Worm (Caenorhabditis elegans) whole organism, young adult: ENCODE measurements around the gene C25A8.5.

Source experiments
- B0019.2 ChIP-seq: fragments of 200-800 bp; sonication (Bioruptor generic); conservative IDR thresholded peaks from 2 replicates; pipeline ENCODE4 v1.3.6; 2022; ENCODE audit warnings: missing genetic modification reagents, missing genetic modification characterization, missing compliant biosample characterization
- B0035.1 ChIP-seq: sonication (generic microtip); optimal IDR thresholded peaks from 2 replicates; lab custom pipeline; 2016; ENCODE audit warnings: missing genetic modification characterization, mild to moderate bottlenecking, missing compliant biosample characterization, missing genotype, missing genetic modification reagents
- B0261.1 ChIP-seq: sonication (generic microtip); optimal IDR thresholded peaks from 2 replicates; lab custom pipeline; 2016; ENCODE audit warnings: mild to moderate bottlenecking, missing genetic modification characterization, moderate library complexity, missing compliant biosample characterization
- F10E7.11 ChIP-seq: sonication (generic microtip); optimal IDR thresholded peaks from 2 replicates; lab custom pipeline; 2017; ENCODE audit warnings: mild to moderate bottlenecking, missing genetic modification characterization, moderate library complexity, missing compliant biosample characterization
- F33H1.4 ChIP-seq: fragments of 200-800 bp; sonication (Bioruptor generic); IDR thresholded peaks from 2 replicates; pipeline ENCODE4 v1.3.6; 2022; ENCODE audit warnings: missing genetic modification reagents, missing genetic modification characterization, missing compliant biosample characterization
- F39B2.1 ChIP-seq: fragments of 200-800 bp; sonication (Bioruptor generic); IDR thresholded peaks from 2 replicates; pipeline ENCODE4 v1.3.6; 2022; ENCODE audit warnings: missing genetic modification reagents, missing genetic modification characterization, missing compliant biosample characterization
- F57A8.1 ChIP-seq: fragments of 200-800 bp; sonication (Bioruptor generic); optimal IDR thresholded peaks from 2 replicates; lab custom pipeline; 2018; ENCODE audit warnings: mild to moderate bottlenecking, missing genetic modification characterization, moderate library complexity, missing compliant biosample characterization
- K12H6.12 ChIP-seq: fragments of 200-800 bp; sonication (Bioruptor generic); optimal IDR thresholded peaks from 2 replicates; lab custom pipeline; 2018; ENCODE audit warnings: mild to moderate bottlenecking, missing genetic modification characterization, missing compliant biosample characterization
- T26A5.8 ChIP-seq: sonication (generic microtip); optimal IDR thresholded peaks from 2 replicates; lab custom pipeline; 2016; ENCODE audit warnings: missing genetic modification characterization, missing compliant biosample characterization
- Y67H2A.10 ChIP-seq: fragments of 200-800 bp; sonication (Bioruptor generic); conservative IDR thresholded peaks from 2 replicates; pipeline ENCODE4 v1.3.6; 2022; ENCODE audit warnings: missing genetic modification reagents, missing genetic modification characterization, missing compliant biosample characterization
- Y79H2A.3 ChIP-seq: fragments of 200-800 bp; sonication (Bioruptor generic); conservative IDR thresholded peaks from 2 replicates; pipeline ENCODE4 v1.3.6; 2022; ENCODE audit warnings: missing genetic modification reagents, missing genetic modification characterization, missing compliant biosample characterization
- aptf-3 ChIP-seq: fragments of 200-800 bp; sonication (Bioruptor generic); IDR thresholded peaks from 2 replicates; pipeline ENCODE4 v1.3.6; 2022; ENCODE audit warnings: missing genetic modification characterization, missing compliant biosample characterization
- bed-2 ChIP-seq: fragments of 200-800 bp; sonication (Bioruptor generic); IDR thresholded peaks from 2 replicates; pipeline ENCODE4 v1.3.6; 2022; ENCODE audit warnings: missing genetic modification reagents, missing genetic modification characterization, missing compliant biosample characterization
- ceh-100 ChIP-seq: fragments of 200-800 bp; sonication (Bioruptor generic); IDR thresholded peaks from 2 replicates; pipeline ENCODE4 v1.3.6; 2022; ENCODE audit warnings: missing genetic modification reagents, missing genetic modification characterization, missing compliant biosample characterization
- ceh-79 ChIP-seq: sonication (generic microtip); optimal IDR thresholded peaks from 2 replicates; lab custom pipeline; 2017; ENCODE audit warnings: mild to moderate bottlenecking, missing genetic modification characterization, missing compliant biosample characterization
- dpl-1 ChIP-seq: fragments of 150-350 bp; optimal IDR thresholded peaks from 2 replicates; lab custom pipeline; 2014; ENCODE audit warnings: missing biosample characterization, missing genetic modification reagents, missing genetic modification characterization
- egl-18 ChIP-seq: fragments of 200-800 bp; sonication (Bioruptor generic); IDR thresholded peaks from 2 replicates; pipeline ENCODE4 v1.3.6; 2022; ENCODE audit warnings: missing genetic modification reagents, missing genetic modification characterization, missing compliant biosample characterization
- ets-4 ChIP-seq: fragments of 200-800 bp; sonication (Bioruptor generic); optimal IDR thresholded peaks from 2 replicates; lab custom pipeline; 2018; ENCODE audit warnings: mild to moderate bottlenecking, missing genetic modification characterization, missing compliant biosample characterization
- hmg-1.2 ChIP-seq: fragments of 200-800 bp; sonication (Bioruptor generic); IDR thresholded peaks from 2 replicates; pipeline ENCODE4 v1.3.6; 2022; ENCODE audit warnings: missing genetic modification reagents, missing genetic modification characterization, missing compliant biosample characterization
- lag-1 ChIP-seq: fragments of 200-800 bp; sonication (Bioruptor generic); IDR thresholded peaks from 2 replicates; pipeline ENCODE4 v1.3.6; 2022; ENCODE audit warnings: missing genetic modification reagents, missing genetic modification characterization, missing compliant biosample characterization
- let-607 ChIP-seq, 2 experiments: fragments of 200-800 bp in 1 of 2; sonication (Bioruptor generic) in 1 of 2; sonication (generic microtip) in 1 of 2; optimal IDR thresholded peaks; 2 replicates each; lab custom pipeline; 2016 to 2018; ENCODE audit warnings: mild to moderate bottlenecking in 2 of 2, missing compliant biosample characterization in 2 of 2, missing genetic modification characterization in 2 of 2, moderate library complexity in 2 of 2, missing genotype in 1 of 2
- lin-40 ChIP-seq: sonication (generic microtip); optimal IDR thresholded peaks from 2 replicates; lab custom pipeline; 2016; ENCODE audit warnings: missing genetic modification characterization, mild to moderate bottlenecking, missing compliant biosample characterization, missing genotype, missing genetic modification reagents
- lir-1 ChIP-seq: fragments of 200-800 bp; sonication (Bioruptor generic); conservative IDR thresholded peaks from 2 replicates; pipeline ENCODE4 v1.3.6; 2022; ENCODE audit warnings: missing genetic modification reagents, missing genetic modification characterization, missing compliant biosample characterization
- lsl-1 ChIP-seq: fragments of 200-800 bp; sonication (Bioruptor generic); optimal IDR thresholded peaks from 2 replicates; lab custom pipeline; 2018; ENCODE audit warnings: mild to moderate bottlenecking, missing genetic modification characterization, moderate library complexity, missing compliant biosample characterization
- mes-4 ChIP-seq: sonication (generic microtip); optimal IDR thresholded peaks from 2 replicates; lab custom pipeline; 2016; ENCODE audit warnings: missing genotype, missing genetic modification characterization, missing compliant biosample characterization
- mxl-1 ChIP-seq: sonication (generic microtip); optimal IDR thresholded peaks from 2 replicates; lab custom pipeline; 2016; ENCODE audit warnings: missing genetic modification characterization, missing compliant biosample characterization
- nfya-1 ChIP-seq: sonication (generic microtip); optimal IDR thresholded peaks from 2 replicates; lab custom pipeline; 2017; ENCODE audit warnings: antibody characterized with exemption, missing compliant biosample characterization, missing genetic modification characterization, borderline replicate concordance; ENCODE audit not compliant: insufficient read depth
- nhr-27 ChIP-seq: fragments of 200-800 bp; sonication (Bioruptor generic); optimal IDR thresholded peaks from 2 replicates; lab custom pipeline; 2018; ENCODE audit warnings: mild to moderate bottlenecking, missing genetic modification characterization, moderate library complexity, missing compliant biosample characterization
- nhr-90 ChIP-seq: sonication (generic microtip); optimal IDR thresholded peaks from 2 replicates; lab custom pipeline; 2016; ENCODE audit warnings: missing genotype, mild to moderate bottlenecking, missing genetic modification characterization, missing compliant biosample characterization
- pha-4 ChIP-seq: fragments of 150-350 bp; sonication (generic microtip); optimal IDR thresholded peaks from 2 replicates; lab custom pipeline; 2014; ENCODE audit warnings: missing biosample characterization, missing genetic modification reagents, missing genetic modification characterization
- repo-1 ChIP-seq: sonication (generic microtip); optimal IDR thresholded peaks from 2 replicates; lab custom pipeline; 2017; ENCODE audit warnings: mild to moderate bottlenecking, missing genetic modification characterization, missing compliant biosample characterization
- rpc-1 ChIP-seq, 2 experiments: fragments of 150-350 bp in 1 of 2; sonication (generic microtip) in 1 of 2; optimal IDR thresholded peaks; 2 replicates each; lab custom pipeline; 2014 to 2018; ENCODE audit warnings: missing biosample characterization in 1 of 2, missing genetic modification characterization in 1 of 2, missing genetic modification reagents in 1 of 2, missing genotype in 1 of 2
- sdz-38 ChIP-seq: sonication (generic microtip); optimal IDR thresholded peaks from 2 replicates; lab custom pipeline; 2016; ENCODE audit warnings: missing genotype, missing genetic modification characterization, missing compliant biosample characterization
- snpc-1.1 ChIP-seq: sonication (generic microtip); optimal IDR thresholded peaks from 2 replicates; lab custom pipeline; 2017; ENCODE audit warnings: missing genetic modification characterization, mild to moderate bottlenecking, missing compliant biosample characterization, antibody characterized with exemption, moderate library complexity, missing genotype, missing genetic modification reagents; ENCODE audit not compliant: insufficient read depth
- snpc-4 ChIP-seq, 5 experiments: fragments of 150-350 bp in 1 of 5; sonication (generic microtip) in 4 of 5; optimal IDR thresholded peaks; 2 replicates each; lab custom pipeline; 2014 to 2018; ENCODE audit warnings: missing genetic modification characterization in 5 of 5, missing biosample characterization in 3 of 5, antibody characterized with exemption in 2 of 5, mild to moderate bottlenecking in 2 of 5, missing compliant biosample characterization in 2 of 5, missing genotype in 2 of 5, moderate library complexity in 2 of 5, missing genetic modification reagents in 1 of 5
- somi-1 ChIP-seq: fragments of 200-800 bp; sonication (Bioruptor generic); optimal IDR thresholded peaks from 2 replicates; lab custom pipeline; 2018; ENCODE audit warnings: mild to moderate bottlenecking, missing genetic modification characterization, missing compliant biosample characterization
- xnd-1 ChIP-seq: sonication (generic microtip); optimal IDR thresholded peaks from 2 replicates; lab custom pipeline; 2016; ENCODE audit warnings: missing genotype, missing genetic modification reagents, missing genetic modification characterization, missing compliant biosample characterization
- zim-3 ChIP-seq: sonication (generic microtip); optimal IDR thresholded peaks from 2 replicates; lab custom pipeline; 2017; ENCODE audit warnings: mild to moderate bottlenecking, missing genetic modification characterization, moderate library complexity, missing compliant biosample characterization
- ztf-22 ChIP-seq: fragments of 200-800 bp; sonication (Bioruptor generic); optimal IDR thresholded peaks from 2 replicates; lab custom pipeline; 2018; ENCODE audit warnings: mild to moderate bottlenecking, missing genetic modification characterization, moderate library complexity, missing compliant biosample characterization

The C25A8.5 gene

DNA sequence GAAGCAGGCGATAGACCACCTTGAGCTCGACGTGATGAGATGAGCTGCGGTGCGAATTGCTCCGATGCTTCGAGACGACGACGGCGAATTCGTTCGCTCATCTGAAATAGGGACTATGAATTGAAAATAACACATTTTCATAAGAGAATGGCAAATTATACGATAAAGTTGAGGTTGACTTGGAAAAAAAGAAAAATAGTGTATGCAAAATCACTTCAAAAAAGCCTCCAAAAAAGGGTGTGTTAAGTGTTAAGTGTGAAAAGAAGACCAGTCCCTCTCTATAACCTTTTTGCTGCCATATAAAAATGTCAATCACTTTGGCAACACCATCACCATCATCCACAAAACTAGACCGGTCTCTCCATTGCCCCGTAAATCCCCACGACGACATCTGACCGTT is 12.5 kb upstream of the C25A8.5 start, which contains the start of gene prkl-1:
TSS of gene prkl-1 (minus strand) at position 101 of the 400 bp plus-strand sequence.
- TF ChIP-seq sdz-38 (no peak), ceh-79 (tag; lab: Kevin White, UChicago) (no peak), B0035.1 (tag; lab: Kevin White, UChicago) (no peak), B0019.2 (no peak), F33H1.4 (no peak), rpc-1 (optimal IDR thresholded peaks at IDR 0.05; lab: Kevin White, UChicago) (no peak), rpc-1 (tag; optimal IDR thresholded peaks at IDR 0.05; lab: Kevin White, UChicago) (no peak), somi-1 (GFP tag; lab: Kevin White, UChicago) (no peak), nhr-27 (tag; lab: Kevin White, UChicago) (no peak), aptf-3 (GFP tag; lab: Robert Waterston, UW) (no peak), lsl-1 (GFP tag; lab: Kevin White, UChicago) (no peak), lin-40 (no peak), B0261.1 (tag; lab: Kevin White, UChicago) (no peak), xnd-1 (no peak)

DNA sequence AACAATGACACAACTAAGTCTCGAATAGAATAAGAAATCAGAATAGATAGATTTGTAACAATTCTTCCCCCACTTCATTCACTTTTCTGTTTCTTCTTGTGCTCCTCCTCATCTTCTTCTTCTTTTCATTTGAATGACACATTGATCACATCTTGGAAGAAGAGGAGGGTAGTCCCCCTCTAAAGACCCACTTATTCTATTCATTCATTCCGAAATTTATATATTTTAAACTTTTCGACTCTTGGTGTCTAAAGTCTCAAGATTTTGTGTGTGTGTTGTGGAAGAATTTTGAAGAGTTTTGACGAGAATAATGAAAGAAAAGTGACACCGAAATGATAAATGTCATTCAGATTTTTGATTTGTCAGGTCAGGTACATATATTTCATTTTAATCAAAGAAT is 8.2 kb upstream of the C25A8.5 start:
- TF ChIP-seq let-607 (tag; optimal IDR thresholded peaks at IDR 0.05; lab: Kevin White, UChicago) (no peak), K12H6.12 (tag; lab: Kevin White, UChicago) (no peak), lag-1 (no peak), repo-1 (tag; lab: Kevin White, UChicago) (no peak), lin-40 (no peak), B0261.1 (tag; lab: Kevin White, UChicago) (no peak), ztf-22 (GFP tag; lab: Kevin White, UChicago) (no peak), hmg-1.2 (GFP tag; lab: Robert Waterston, UW) (no peak), snpc-4 (GFP tag; optimal IDR thresholded peaks at IDR 0.05; lab: Kevin White, UChicago) (no peak), snpc-4 (tag; optimal IDR thresholded peaks at IDR 0.05; lab: Kevin White, UChicago) (no peak), Y67H2A.10 (GFP tag; lab: Robert Waterston, UW) (no peak), nhr-90 (tag; lab: Kevin White, UChicago) (no peak), dpl-1 (GFP tag; lab: Kevin White, UChicago) (no peak), pha-4 (tag; lab: Kevin White, UChicago) (no peak), lir-1 (GFP tag; lab: Robert Waterston, UW) (no peak), F33H1.4 (no peak), ceh-100 (GFP tag; lab: Robert Waterston, UW) (no peak), mxl-1 (tag; lab: Kevin White, UChicago) (no peak), somi-1 (GFP tag; lab: Kevin White, UChicago) (no peak)

DNA sequence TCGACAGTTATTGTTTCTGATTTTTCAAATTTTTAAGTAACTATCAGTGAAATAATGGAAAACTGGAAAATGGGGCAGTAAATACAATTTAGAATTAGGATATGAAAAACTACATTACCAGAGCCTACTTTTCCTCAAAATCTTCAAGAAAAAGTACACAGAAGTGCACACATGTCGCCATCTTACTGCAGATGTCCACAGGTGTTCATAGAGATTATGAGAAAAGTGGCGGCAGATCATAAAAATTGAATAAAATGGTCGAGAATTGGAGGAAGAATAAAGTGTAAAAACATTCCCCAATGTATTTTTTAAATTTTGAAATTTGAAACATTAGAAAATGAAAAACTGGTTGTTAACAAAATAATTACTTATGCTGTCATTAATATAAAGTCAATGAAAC is 1.4 kb upstream of the C25A8.5 start:
- no peak for TF ChIP-seq nhr-90 (tag; lab: Kevin White, UChicago)
- no peak for TF ChIP-seq F10E7.11 (tag; lab: Kevin White, UChicago)
- TF ChIP-seq mes-4 (tag; lab: Kevin White, UChicago), result no peak
- TF ChIP-seq nhr-27 (tag; lab: Kevin White, UChicago), result no peak
- TF ChIP-seq Y79H2A.3 (GFP tag; lab: Robert Waterston, UW), result no peak
- TF ChIP-seq zim-3, result no peak
- no peak for TF ChIP-seq F39B2.1 (GFP tag; lab: Robert Waterston, UW)
- TF ChIP-seq T26A5.8 (tag; lab: Kevin White, UChicago), result no peak
- TF ChIP-seq lin-40, result no peak
- TF ChIP-seq ets-4 (GFP tag; lab: Kevin White, UChicago), result no peak
- no peak for TF ChIP-seq nfya-1 (tag; lab: Kevin White, UChicago)
- TF ChIP-seq mxl-1 (tag; lab: Kevin White, UChicago), result no peak
- TF ChIP-seq bed-2, result no peak
- TF ChIP-seq somi-1 (GFP tag; lab: Kevin White, UChicago), result no peak
- TF ChIP-seq egl-18 (GFP tag; lab: Robert Waterston, UW), result no peak
- no peak for TF ChIP-seq F57A8.1 (GFP tag; lab: Kevin White, UChicago)
- no peak for TF ChIP-seq snpc-1.1 (tag; lab: Kevin White, UChicago)
